Fruit fly (Drosophila melanogaster) whole organism, pupa: ENCODE data around the gene bumpel.

ENCODE experiments used
- CG10348 ChIP-seq: fragments of 200-800 bp; sonication (Bioruptor generic); IDR thresholded peaks from 2 replicates; pipeline ENCODE4 v1.3.6; 2022; ENCODE audit warnings: missing biosample characterization, missing genetic modification characterization
- CG12605 ChIP-seq: fragments of 200-800 bp; sonication (Bioruptor generic); IDR thresholded peaks from 2 replicates; pipeline ENCODE4 v1.3.6; 2022; ENCODE audit warnings: missing biosample characterization, missing genetic modification characterization
- CG13204 ChIP-seq: fragments of 200-800 bp; sonication (Bioruptor generic); optimal IDR thresholded peaks from 2 replicates; lab custom pipeline; 2018; ENCODE audit warnings: missing biosample characterization, mild to moderate bottlenecking, missing genetic modification characterization, moderate library complexity
- CG14655 ChIP-seq: fragments of 200-800 bp; sonication (Bioruptor generic); optimal IDR thresholded peaks from 3 replicates; lab custom pipeline; 2017; ENCODE audit warnings: mild to moderate bottlenecking, missing biosample characterization, missing genetic modification reagents, missing genetic modification characterization
- CG15710 ChIP-seq: fragments of 200-800 bp; sonication (Bioruptor generic); optimal IDR thresholded peaks from 2 replicates; lab custom pipeline; 2018; ENCODE audit warnings: missing biosample characterization, mild to moderate bottlenecking, missing genetic modification characterization, moderate library complexity
- CG17806 ChIP-seq: fragments of 200-800 bp; sonication (Bioruptor generic); optimal IDR thresholded peaks from 2 replicates; lab custom pipeline; 2018; ENCODE audit warnings: missing biosample characterization, mild to moderate bottlenecking, missing genetic modification characterization, moderate library complexity
- CG32121 ChIP-seq: fragments of 200-800 bp; sonication (Bioruptor generic); IDR thresholded peaks from 2 replicates; pipeline ENCODE4 v1.3.6; 2022; ENCODE audit warnings: missing biosample characterization, missing genetic modification characterization
- CG34367 ChIP-seq: fragments of 200-800 bp; sonication (Bioruptor generic); optimal IDR thresholded peaks from 2 replicates; lab custom pipeline; 2018; ENCODE audit warnings: missing biosample characterization, mild to moderate bottlenecking, missing genetic modification characterization
- CG4496 ChIP-seq: fragments of 200-800 bp; sonication (Bioruptor generic); IDR thresholded peaks from 3 replicates; pipeline ENCODE4 v1.3.6; 2022; ENCODE audit warnings: missing biosample characterization, missing genetic modification characterization
- CG8159 ChIP-seq: fragments of 200-800 bp; sonication (Bioruptor generic); optimal IDR thresholded peaks from 3 replicates; lab custom pipeline; 2018; ENCODE audit warnings: missing biosample characterization, mild to moderate bottlenecking, missing genetic modification characterization, moderate library complexity
- CG8301 ChIP-seq: fragments of 200-800 bp; sonication (Bioruptor generic); optimal IDR thresholded peaks from 2 replicates; lab custom pipeline; 2018; ENCODE audit warnings: missing biosample characterization, mild to moderate bottlenecking, missing genetic modification characterization
- CG9948 ChIP-seq: fragments of 200-800 bp; sonication (Bioruptor generic); optimal IDR thresholded peaks from 2 replicates; lab custom pipeline; 2018; ENCODE audit warnings: missing biosample characterization, mild to moderate bottlenecking, missing genetic modification characterization, moderate library complexity
- D1 ChIP-seq: fragments of 200-800 bp; sonication (Bioruptor generic); optimal IDR thresholded peaks from 2 replicates; lab custom pipeline; 2018; ENCODE audit warnings: missing biosample characterization, mild to moderate bottlenecking, missing genetic modification characterization, moderate library complexity
- EcR ChIP-seq: fragments of 200-800 bp; sonication (Bioruptor generic); optimal IDR thresholded peaks from 3 replicates; lab custom pipeline; 2019; ENCODE audit warnings: missing biosample characterization, missing genetic modification characterization, mild to moderate bottlenecking, moderate library complexity, missing genetic modification reagents
- Ets98B ChIP-seq: fragments of 200-800 bp; sonication (Bioruptor generic); IDR thresholded peaks from 2 replicates; pipeline ENCODE4 v1.3.6; 2022; ENCODE audit warnings: missing biosample characterization, missing genetic modification characterization
- Pif1A ChIP-seq: fragments of 200-800 bp; sonication (Bioruptor generic); optimal IDR thresholded peaks from 3 replicates; lab custom pipeline; 2016; ENCODE audit warnings: missing biosample characterization, missing genetic modification characterization
- Pif1B ChIP-seq: fragments of 200-800 bp; sonication (Bioruptor generic); optimal IDR thresholded peaks from 3 replicates; lab custom pipeline; 2016; ENCODE audit warnings: missing biosample characterization, missing genetic modification characterization
- Snoo ChIP-seq: fragments of 200-800 bp; sonication (Bioruptor generic); optimal IDR thresholded peaks from 3 replicates; lab custom pipeline; 2017; ENCODE audit warnings: missing biosample characterization, mild to moderate bottlenecking, missing genetic modification characterization, inconsistent platforms
- fd96Ca ChIP-seq: fragments of 200-800 bp; sonication (Bioruptor generic); IDR thresholded peaks from 3 replicates; pipeline ENCODE4 v1.3.6; 2022; ENCODE audit warnings: missing biosample characterization, missing genetic modification characterization
- gl ChIP-seq: fragments of 200-800 bp; sonication (Bioruptor generic); optimal IDR thresholded peaks from 2 replicates; lab custom pipeline; 2018; ENCODE audit warnings: missing biosample characterization, mild to moderate bottlenecking, missing genetic modification characterization
- rn ChIP-seq: fragments of 200-800 bp; sonication (Bioruptor generic); IDR thresholded peaks from 2 replicates; pipeline ENCODE4 v1.3.6; 2022; ENCODE audit warnings: missing biosample characterization, missing genetic modification characterization

The bumpel gene

dm6 chr3R:11418568-11418967 is at the start of gene bumpel, which contains the start of gene CG45676:
Gene bumpel (minus strand): TSS chr3R:11418668.
Gene CG45676 (plus strand): TSS chr3R:11418885.
- no peak for TF ChIP-seq rn (GFP tag; lab: Robert Waterston, UW)
- TF ChIP-seq gl (tag; lab: Kevin White, UChicago): no peak
- no peak for TF ChIP-seq CG13204 (GFP tag; lab: Kevin White, UChicago)
- TF ChIP-seq, all 21 proteins: peak for 0

- TF ChIP-seq gl (tag; lab: Kevin White, UChicago) (no peak), CG12605 (GFP tag; lab: Robert Waterston, UW) (no peak), Pif1A (no peak), D1 (tag; lab: Kevin White, UChicago) (no peak), CG8159 (tag; lab: Kevin White, UChicago) (no peak), Ets98B (GFP tag; lab: Robert Waterston, UW) (no peak), fd96Ca (GFP tag; lab: Robert Waterston, UW) (no peak), Snoo (tag; lab: Kevin White, UChicago) (no peak), CG14655 (GFP tag; lab: Kevin White, UChicago) (no peak), CG10348 (GFP tag; lab: Robert Waterston, UW) (no peak), CG8301 (no peak), EcR (GFP tag; lab: Kevin White, UChicago) (no peak), CG34367 (tag; lab: Kevin White, UChicago) (no peak), CG4496 (GFP tag; lab: Robert Waterston, UW) (no peak), Pif1B (no peak), CG17806 (tag; lab: Kevin White, UChicago) (no peak), CG32121 (GFP tag; lab: Robert Waterston, UW) (no peak), CG13204 (GFP tag; lab: Kevin White, UChicago) (no peak), CG15710 (tag; lab: Kevin White, UChicago) (no peak)
Measured at dm6 chr3R:11467812-11468211, 49.3 kb upstream of the bumpel start.

- TF ChIP-seq Ets98B (GFP tag; lab: Robert Waterston, UW) (no peak), CG9948 (tag; lab: Kevin White, UChicago) (no peak), CG12605 (GFP tag; lab: Robert Waterston, UW) (no peak)
Measured at dm6 chr3R:11460502-11461358, 42.3 kb upstream of the bumpel start, which contains the start of gene PGRP-LB. Gene PGRP-LB (minus strand): TSS chr3R:11460552.

- TF ChIP-seq CG9948 (tag; lab: Kevin White, UChicago): no peak
- TF ChIP-seq Snoo (tag; lab: Kevin White, UChicago): no peak
- TF ChIP-seq CG13204 (GFP tag; lab: Kevin White, UChicago): no peak
- no peak for TF ChIP-seq Pif1B
- no peak for TF ChIP-seq CG10348 (GFP tag; lab: Robert Waterston, UW)
- no peak for TF ChIP-seq Pif1A
- TF ChIP-seq EcR (GFP tag; lab: Kevin White, UChicago): no peak
- no peak for TF ChIP-seq CG14655 (GFP tag; lab: Kevin White, UChicago)
- TF ChIP-seq CG8159 (tag; lab: Kevin White, UChicago): no peak
- no peak for TF ChIP-seq fd96Ca (GFP tag; lab: Robert Waterston, UW)
- no peak for TF ChIP-seq D1 (tag; lab: Kevin White, UChicago)
- TF ChIP-seq CG4496 (GFP tag; lab: Robert Waterston, UW): no peak
- no peak for TF ChIP-seq Ets98B (GFP tag; lab: Robert Waterston, UW)
- TF ChIP-seq CG15710 (tag; lab: Kevin White, UChicago): no peak
- TF ChIP-seq, all 21 proteins: peak for 0
Measured at dm6 chr3R:11458851-11459175, 40.3 kb upstream of the bumpel start.

- TF ChIP-seq fd96Ca (GFP tag; lab: Robert Waterston, UW) (0 out of 3 replicates have a peak, but pooled peaks have one; percentile 16), Pif1A (no peak)
- TF ChIP-seq, all 21 proteins: peak for 1
Measured at dm6 chr3R:11458022-11458850, 39.8 kb upstream of the bumpel start.

dm6 chr3R:11457286-11457685 is 38.8 kb upstream of the bumpel start:
- TF ChIP-seq D1 (tag; lab: Kevin White, UChicago) (no peak), CG17806 (tag; lab: Kevin White, UChicago) (no peak), CG12605 (GFP tag; lab: Robert Waterston, UW) (no peak), CG8159 (tag; lab: Kevin White, UChicago) (no peak), rn (GFP tag; lab: Robert Waterston, UW) (no peak), CG32121 (GFP tag; lab: Robert Waterston, UW) (no peak), EcR (GFP tag; lab: Kevin White, UChicago) (no peak), Snoo (tag; lab: Kevin White, UChicago) (no peak), Pif1B (no peak), CG10348 (GFP tag; lab: Robert Waterston, UW) (no peak), fd96Ca (GFP tag; lab: Robert Waterston, UW) (no peak), CG15710 (tag; lab: Kevin White, UChicago) (no peak), Pif1A (no peak), CG8301 (no peak), CG14655 (GFP tag; lab: Kevin White, UChicago) (no peak), CG13204 (GFP tag; lab: Kevin White, UChicago) (no peak), gl (tag; lab: Kevin White, UChicago) (no peak), CG34367 (tag; lab: Kevin White, UChicago) (no peak), CG9948 (tag; lab: Kevin White, UChicago) (no peak)
